Fruit fly (Drosophila melanogaster): ENCODE results near the gene Nup205.

The Nup205 gene

dm6 chrX:19875059-19875458, 23.0 kb downstream of the Nup205 start (continued):
- TF ChIP-seq CG30403 (GFP tag; optimal IDR thresholded peaks at IDR 0.05): peak; percentile 21
- TF ChIP-seq Abd-B (GFP tag; optimal IDR thresholded peaks at IDR 0.05): no peak
- peak; percentile 20 for TF ChIP-seq tio (GFP tag; optimal IDR thresholded peaks at IDR 0.05)
- TF ChIP-seq row (GFP tag; IDR thresholded peaks at IDR 0.05): peak; percentile 33; the same call in 2 of the 3 replicates
- peak in 1 of 2 experiments; percentile 2 for TF ChIP-seq dpn (GFP tag; optimal IDR thresholded peaks at IDR 0.05)
- peak; percentile 93 for TF ChIP-seq Drgx (GFP tag; IDR thresholded peaks at IDR 0.05)
- TF ChIP-seq CG13424 (tag; optimal IDR thresholded peaks at IDR 0.05): peak; percentile 22
- TF ChIP-seq CG11504 (tag; optimal IDR thresholded peaks at IDR 0.05): peak; percentile 69
- TF ChIP-seq CG7556 (GFP tag; optimal IDR thresholded peaks at IDR 0.05): peak; percentile 44
- peak; percentile 3 for TF ChIP-seq cg (GFP tag; optimal IDR thresholded peaks at IDR 0.05)
- TF ChIP-seq Hr51 (GFP tag; optimal IDR thresholded peaks at IDR 0.05): peak in 1 of 2 experiments; percentile 49
- no peak for TF ChIP-seq toy (GFP tag; IDR thresholded peaks at IDR 0.05)
- TF ChIP-seq Nf-YB (GFP tag; optimal IDR thresholded peaks at IDR 0.05): peak; percentile 27
- peak; percentile 12 for TF ChIP-seq CG12071 (GFP tag; optimal IDR thresholded peaks at IDR 0.05)
- peak; percentile 56 to 94 for TF ChIP-seq bsh (GFP tag; optimal IDR thresholded peaks at IDR 0.05)
- TF ChIP-seq Atf-2 (GFP tag; optimal IDR thresholded peaks at IDR 0.05): peak; percentile 30
- TF ChIP-seq CG15269 (tag; optimal IDR thresholded peaks at IDR 0.05): peak; percentile 22
- peak; percentile 10 for TF ChIP-seq CG9727 (GFP tag; optimal IDR thresholded peaks at IDR 0.05)
- no peak for TF ChIP-seq vnd (GFP tag; IDR thresholded peaks at IDR 0.05; ENCODE audit: partially characterized antibody)
- TF ChIP-seq CG17385 (GFP tag; optimal IDR thresholded peaks at IDR 0.05): peak; percentile 36
- TF ChIP-seq Ets65A (GFP tag): peak; percentile 48
- peak; percentile 26 for TF ChIP-seq pnt (GFP tag; optimal IDR thresholded peaks at IDR 0.05)
- TF ChIP-seq sob (GFP tag; IDR thresholded peaks at IDR 0.05): 0 out of 2 replicates have a peak, but pooled peaks have one; percentile 10
- peak; percentile 26 for TF ChIP-seq ewg (GFP tag; optimal IDR thresholded peaks at IDR 0.05)
- TF ChIP-seq CG1603 (tag; optimal IDR thresholded peaks at IDR 0.05): peak; percentile 54
- peak; percentile 12 for TF ChIP-seq CG3281 (GFP tag; optimal IDR thresholded peaks at IDR 0.05)
- no peak for TF ChIP-seq CG1647 (GFP tag; optimal IDR thresholded peaks at IDR 0.05)
- no peak for TF ChIP-seq CG30431 (GFP tag; optimal IDR thresholded peaks at IDR 0.05)
- no peak for TF ChIP-seq cas (GFP tag; IDR thresholded peaks at IDR 0.05)
- peak; percentile 36 for TF ChIP-seq lab (GFP tag; optimal IDR thresholded peaks at IDR 0.05)
- peak; percentile 55 for TF ChIP-seq Sox100B (GFP tag; optimal IDR thresholded peaks at IDR 0.05)
- 0 out of 2 replicates have a peak, but pooled peaks have one; percentile 18 for TF ChIP-seq vvl (GFP tag; IDR thresholded peaks at IDR 0.05)
- TF ChIP-seq lbe (GFP tag; optimal IDR thresholded peaks at IDR 0.05): peak; percentile 0
- peak; percentile 52 for TF ChIP-seq CG18599 (GFP tag; optimal IDR thresholded peaks at IDR 0.05)
- peak; percentile 48 for TF ChIP-seq Oli (tag; optimal IDR thresholded peaks at IDR 0.05)
- TF ChIP-seq nom (GFP tag; optimal IDR thresholded peaks at IDR 0.05): peak; percentile 92
- TF ChIP-seq unpg (GFP tag; optimal IDR thresholded peaks at IDR 0.05): peak; percentile 44
- TF ChIP-seq peb (GFP tag; IDR thresholded peaks at IDR 0.05): no peak
- peak; percentile 9 for TF ChIP-seq Asciz (GFP tag; optimal IDR thresholded peaks at IDR 0.05)

DNA sequence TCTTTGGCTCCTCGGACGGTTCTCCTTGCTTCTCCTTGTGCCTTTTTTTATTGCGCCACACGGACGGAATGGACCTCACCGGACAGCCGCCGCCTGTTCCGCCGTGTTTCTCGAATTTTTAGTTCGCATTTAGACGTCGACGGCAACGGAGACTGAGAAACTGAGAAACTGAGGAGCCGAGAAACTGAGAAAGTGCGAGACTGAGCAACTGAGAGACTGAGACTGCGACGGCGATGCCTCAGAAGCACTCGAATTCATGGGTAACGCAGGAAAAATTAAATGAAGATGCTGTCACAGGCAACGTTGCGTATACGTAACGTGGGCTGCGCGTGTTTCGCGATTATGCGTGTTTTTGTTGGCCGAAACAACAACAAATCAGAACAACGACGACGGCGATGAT, 23.6 kb downstream of the Nup205 start:
- TF ChIP-seq CrebB (tag; optimal IDR thresholded peaks at IDR 0.05) (no peak), shn (GFP tag; optimal IDR thresholded peaks at IDR 0.05) (no peak), CG2116 (GFP tag; optimal IDR thresholded peaks at IDR 0.05) (no peak), CG13287 (GFP tag; IDR thresholded peaks at IDR 0.05; ENCODE audit: partially characterized antibody) (no peak), Ets97D (GFP tag; optimal IDR thresholded peaks at IDR 0.05) (no peak), Pdp1 (GFP tag; optimal IDR thresholded peaks at IDR 0.05) (peak in 1 of 2 experiments; percentile 29), CG18619 (GFP tag; optimal IDR thresholded peaks at IDR 0.05) (no peak), vnd (GFP tag; IDR thresholded peaks at IDR 0.05; ENCODE audit: partially characterized antibody) (no peak), esg (GFP tag; conservative IDR thresholded peaks at IDR 0.05) (no peak), CG8281 (tag; optimal IDR thresholded peaks at IDR 0.05) (peak; percentile 92), vvl (GFP tag; IDR thresholded peaks at IDR 0.05) (no peak), sug (tag; optimal IDR thresholded peaks at IDR 0.05) (no peak), CG12299 (tag; optimal IDR thresholded peaks at IDR 0.05) (no peak)

All from whole organism, embryonic.